Worm (Caenorhabditis elegans) whole organism, L3 larva: ENCODE measurements around the gene let-70.

Source experiments
- ZK546.5 ChIP-seq: sonication (generic microtip); optimal IDR thresholded peaks from 2 replicates; lab custom pipeline; 2017; ENCODE audit warnings: missing biosample characterization, missing genetic modification characterization
- lin-39 ChIP-seq: fragments of 150-350 bp; optimal IDR thresholded peaks from 2 replicates; lab custom pipeline; 2018; ENCODE audit warnings: missing biosample characterization, missing genetic modification reagents, missing genetic modification characterization

DNA sequence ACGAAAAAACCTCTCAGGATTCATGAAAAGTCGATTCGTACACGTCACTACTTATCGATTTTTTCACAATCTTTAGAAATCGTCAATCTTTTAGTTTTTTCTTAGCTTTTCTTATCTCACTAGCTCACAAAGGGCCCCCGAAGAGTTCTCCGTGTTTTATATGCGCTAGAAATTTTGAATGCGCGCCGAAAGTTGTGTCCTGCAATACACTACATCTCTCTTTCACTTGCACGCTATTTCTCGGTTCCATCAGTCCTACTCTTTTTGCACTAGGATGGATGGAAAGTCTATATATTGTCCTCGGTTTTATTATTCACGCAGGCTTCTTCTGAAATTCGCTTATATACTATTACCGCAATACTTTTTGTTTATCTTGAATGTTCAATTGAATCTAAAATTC lies 43.6 kb upstream of the let-70 start:
- TF ChIP-seq lin-39 (tag; lab: Kevin White, UChicago) (no peak), ZK546.5 (tag; lab: Kevin White, UChicago) (no peak)
